Fruit fly (Drosophila melanogaster) whole organism, embryonic: ENCODE measurements around the gene pico.

ENCODE experiments used
- BtbVII ChIP-seq: fragments of 200-800 bp; sonication (Bioruptor generic); optimal IDR thresholded peaks from 3 replicates; lab custom pipeline; 2017; ENCODE audit warnings: missing biosample characterization, mild to moderate bottlenecking, missing genetic modification characterization
- CG10209 ChIP-seq: fragments of 200-800 bp; sonication (Bioruptor generic); optimal IDR thresholded peaks from 3 replicates; lab custom pipeline; 2017; ENCODE audit warnings: missing biosample characterization, mild to moderate bottlenecking, missing genetic modification characterization, missing genetic modification reagents
- CG10366 ChIP-seq: fragments of 200-800 bp; sonication (Bioruptor generic); IDR thresholded peaks from 2 replicates; pipeline ENCODE4 v1.3.6; 2022; ENCODE audit warnings: missing biosample characterization, missing genetic modification characterization
- CG11398 ChIP-seq: fragments of 200-800 bp; sonication (Bioruptor generic); optimal IDR thresholded peaks from 2 replicates; lab custom pipeline; 2016; ENCODE audit warnings: missing biosample characterization, missing genetic modification characterization
- CG11695 ChIP-seq: fragments of 200-800 bp; sonication (Bioruptor generic); IDR thresholded peaks from 3 replicates; pipeline ENCODE4 v1.3.6; 2022; ENCODE audit warnings: missing biosample characterization, missing genetic modification characterization
- CG11696 ChIP-seq: fragments of 200-800 bp; sonication (Bioruptor generic); IDR thresholded peaks from 2 replicates; pipeline ENCODE4 v1.3.6; 2022; ENCODE audit warnings: missing biosample characterization, missing genetic modification characterization
- CG12155 ChIP-seq: fragments of 200-800 bp; sonication (Bioruptor generic); optimal IDR thresholded peaks from 3 replicates; lab custom pipeline; 2016; ENCODE audit warnings: missing biosample characterization, missing genetic modification characterization
- CG15011 ChIP-seq: fragments of 200-800 bp; sonication (Bioruptor generic); optimal IDR thresholded peaks from 3 replicates; lab custom pipeline; 2018; ENCODE audit warnings: missing biosample characterization, mild to moderate bottlenecking, missing genetic modification characterization
- CG15601 ChIP-seq: fragments of 200-800 bp; sonication (Bioruptor generic); optimal IDR thresholded peaks from 3 replicates; lab custom pipeline; 2019; ENCODE audit warnings: missing biosample characterization, mild to moderate bottlenecking, missing genetic modification characterization, moderate library complexity
- CG16863 ChIP-seq: fragments of 200-800 bp; sonication (Bioruptor generic); optimal IDR thresholded peaks from 3 replicates; lab custom pipeline; 2016; ENCODE audit warnings: missing biosample characterization, missing genetic modification characterization
- CG2678 ChIP-seq: fragments of 200-800 bp; sonication (Bioruptor generic); optimal IDR thresholded peaks from 3 replicates; lab custom pipeline; 2019; ENCODE audit warnings: missing biosample characterization, mild to moderate bottlenecking, missing genetic modification characterization, moderate library complexity
- CG33213 ChIP-seq: fragments of 200-800 bp; sonication (Bioruptor generic); optimal IDR thresholded peaks from 3 replicates; lab custom pipeline; 2016; ENCODE audit warnings: missing biosample characterization, missing genetic modification characterization
- CG3726 ChIP-seq: fragments of 200-800 bp; sonication (Bioruptor generic); IDR thresholded peaks from 3 replicates; pipeline ENCODE4, ENCODE4 v1.3.6; 2022; ENCODE audit warnings: missing biosample characterization, missing genetic modification characterization
- CG3847 ChIP-seq: fragments of 200-800 bp; sonication (Bioruptor generic); IDR thresholded peaks from 2 replicates; pipeline ENCODE4 v1.3.6; 2022; ENCODE audit warnings: missing biosample characterization, missing genetic modification characterization
- CG3995 ChIP-seq: fragments of 200-800 bp; sonication (Bioruptor generic); optimal IDR thresholded peaks from 3 replicates; lab custom pipeline; 2016; ENCODE audit warnings: missing biosample characterization, missing genetic modification characterization
- CG4328 ChIP-seq: fragments of 200-800 bp; sonication (Bioruptor generic); optimal IDR thresholded peaks from 3 replicates; lab custom pipeline; 2017; ENCODE audit warnings: missing biosample characterization, missing genetic modification reagents, missing genetic modification characterization
- CG4360 ChIP-seq: fragments of 200-800 bp; sonication (Bioruptor generic); IDR thresholded peaks from 2 replicates; pipeline ENCODE4 v1.3.6; 2022; ENCODE audit warnings: missing biosample characterization, missing genetic modification characterization
- CG7745 ChIP-seq: fragments of 200-800 bp; sonication (Bioruptor generic); optimal IDR thresholded peaks from 2 replicates; lab custom pipeline; 2018; ENCODE audit warnings: missing biosample characterization, mild to moderate bottlenecking, missing genetic modification characterization, moderate library complexity
- CG8924 ChIP-seq: fragments of 200-800 bp; optimal IDR thresholded peaks from 3 replicates; lab custom pipeline; 2019; ENCODE audit warnings: missing biosample characterization, mild to moderate bottlenecking, missing genetic modification characterization, moderate library complexity
- Dad ChIP-seq: fragments of 200-800 bp; sonication (Bioruptor generic); optimal IDR thresholded peaks from 3 replicates; lab custom pipeline; 2016; ENCODE audit warnings: missing biosample characterization, missing genetic modification characterization
- Gsc ChIP-seq: fragments of 200-800 bp; sonication (Bioruptor generic); IDR thresholded peaks from 2 replicates; pipeline ENCODE4 v1.3.6; 2022; ENCODE audit warnings: missing biosample characterization, missing genetic modification characterization
- Hand ChIP-seq: fragments of 200-800 bp; sonication (Bioruptor generic); optimal IDR thresholded peaks from 2 replicates; lab custom pipeline; 2017; ENCODE audit warnings: mild to moderate bottlenecking, missing biosample characterization, missing genetic modification reagents, missing genetic modification characterization
- Hsf ChIP-seq: fragments of 200-800 bp; sonication (Bioruptor generic); optimal IDR thresholded peaks from 3 replicates; lab custom pipeline; 2016; ENCODE audit warnings: missing biosample characterization, missing genetic modification characterization
- Lpt ChIP-seq: fragments of >200 bp; optimal IDR thresholded peaks from 2 replicates; lab custom pipeline; 2018; ENCODE audit warnings: missing biosample characterization, missing genetic modification characterization
- MESR4 ChIP-seq: fragments of 200-800 bp; sonication (Bioruptor generic); optimal IDR thresholded peaks from 2 replicates; lab custom pipeline; 2018; ENCODE audit warnings: missing biosample characterization, mild to moderate bottlenecking, missing genetic modification characterization, moderate library complexity
- MTF-1 ChIP-seq: fragments of 200-800 bp; sonication (Bioruptor generic); optimal IDR thresholded peaks from 2 replicates; lab custom pipeline; 2018; ENCODE audit warnings: missing biosample characterization, mild to moderate bottlenecking, missing genetic modification characterization, borderline replicate concordance
- Nf-YA ChIP-seq: fragments of 200-800 bp; sonication (Bioruptor generic); IDR thresholded peaks from 2 replicates; pipeline ENCODE4 v1.3.6; 2022; ENCODE audit warnings: missing biosample characterization, missing genetic modification characterization
- Scr ChIP-seq: fragments of 200-800 bp; sonication (Bioruptor generic); IDR thresholded peaks from 2 replicates; pipeline ENCODE4 v1.3.6; 2022; ENCODE audit warnings: missing biosample characterization, missing genetic modification characterization; ENCODE audit not compliant: partially characterized antibody
- Xrp1 ChIP-seq: fragments of 200-800 bp; sonication (Bioruptor generic); IDR thresholded peaks from 2 replicates; pipeline ENCODE4 v1.3.6; 2022; ENCODE audit warnings: missing biosample characterization, missing genetic modification characterization
- amos ChIP-seq: fragments of 200-800 bp; sonication (Bioruptor generic); IDR thresholded peaks from 2 replicates; pipeline ENCODE4 v1.3.6; 2022; ENCODE audit warnings: missing biosample characterization, missing genetic modification characterization; ENCODE audit not compliant: partially characterized antibody
- ara ChIP-seq: fragments of 200-800 bp; sonication (Bioruptor generic); IDR thresholded peaks from 2 replicates; pipeline ENCODE4 v1.3.6; 2022; ENCODE audit warnings: missing biosample characterization, missing genetic modification characterization
- ash1 ChIP-seq: fragments of 200-800 bp; sonication (Bioruptor generic); optimal IDR thresholded peaks from 2 replicates; lab custom pipeline; 2018; ENCODE audit warnings: missing biosample characterization, mild to moderate bottlenecking, missing genetic modification characterization
- bsh ChIP-seq, 2 experiments: fragments of 200-800 bp; sonication (Bioruptor generic); optimal IDR thresholded peaks; 2 replicates each; lab custom pipeline; 2017 to 2018; ENCODE audit warnings: mild to moderate bottlenecking in 2 of 2, missing biosample characterization in 2 of 2, missing genetic modification characterization in 2 of 2, moderate library complexity in 1 of 2
- chif ChIP-seq, 2 experiments: fragments of 200-800 bp; sonication (Bioruptor generic); optimal IDR thresholded peaks; 3 replicates each; lab custom pipeline; 2016; ENCODE audit warnings: missing biosample characterization in 2 of 2, missing genetic modification characterization in 2 of 2
- fd102C ChIP-seq: fragments of 200-800 bp; sonication (Bioruptor generic); optimal IDR thresholded peaks from 2 replicates; lab custom pipeline; 2018; ENCODE audit warnings: missing biosample characterization, mild to moderate bottlenecking, missing genetic modification characterization, moderate library complexity
- gcm2 ChIP-seq: fragments of 200-800 bp; sonication (Bioruptor generic); optimal IDR thresholded peaks from 2 replicates; lab custom pipeline; 2016; ENCODE audit warnings: missing biosample characterization, missing genetic modification characterization
- ind ChIP-seq: fragments of 200-800 bp; sonication (Bioruptor generic); optimal IDR thresholded peaks from 3 replicates; lab custom pipeline; 2016; ENCODE audit warnings: missing biosample characterization, missing genetic modification characterization
- lov ChIP-seq, 2 experiments: fragments of 200-800 bp in 1 of 2; fragments of >200 bp in 1 of 2; sonication (Bioruptor generic) in 1 of 2; IDR thresholded peaks in 1 of 2; optimal IDR thresholded peaks in 1 of 2; 2 replicates in 1 of 2; 3 replicates in 1 of 2; pipeline versions ENCODE4 v1.3.6 to Lab custom; 2017 to 2022; ENCODE audit warnings: missing biosample characterization in 1 of 2, missing genetic modification characterization in 1 of 2
- mirr ChIP-seq: fragments of 200-800 bp; sonication (Bioruptor generic); optimal IDR thresholded peaks from 3 replicates; lab custom pipeline; 2018; ENCODE audit warnings: missing biosample characterization, mild to moderate bottlenecking, missing genetic modification characterization
- nerfin-1 ChIP-seq: fragments of 200-800 bp; sonication (Bioruptor generic); optimal IDR thresholded peaks from 3 replicates; lab custom pipeline; 2019; ENCODE audit warnings: missing biosample characterization, mild to moderate bottlenecking, missing genetic modification characterization, moderate library complexity
- odd ChIP-seq: fragments of 200-800 bp; sonication (Bioruptor generic); optimal IDR thresholded peaks from 2 replicates; lab custom pipeline; 2017; ENCODE audit warnings: missing biosample characterization, mild to moderate bottlenecking, missing genetic modification characterization
- pho ChIP-seq: fragments of 200-800 bp; sonication (Bioruptor generic); optimal IDR thresholded peaks from 2 replicates; lab custom pipeline; 2016; ENCODE audit warnings: missing biosample characterization, missing genetic modification characterization
- pita ChIP-seq: fragments of 200-800 bp; sonication (Bioruptor generic); optimal IDR thresholded peaks from 2 replicates; lab custom pipeline; 2017; ENCODE audit warnings: missing biosample characterization, mild to moderate bottlenecking, missing genetic modification characterization
- sd ChIP-seq: fragments of 200-800 bp; sonication (Bioruptor generic); optimal IDR thresholded peaks from 3 replicates; lab custom pipeline; 2018; ENCODE audit warnings: missing biosample characterization, mild to moderate bottlenecking, missing genetic modification characterization, moderate library complexity
- sens ChIP-seq: fragments of 200-800 bp; sonication (Bioruptor generic); peaks from one replicate; lab custom pipeline; 2016; ENCODE audit warnings: missing biosample characterization, missing genetic modification characterization
- sima ChIP-seq: fragments of 200-800 bp; sonication (Bioruptor generic); optimal IDR thresholded peaks from 2 replicates; lab custom pipeline; 2016; ENCODE audit warnings: missing biosample characterization, missing genetic modification characterization
- so ChIP-seq: fragments of 200-800 bp; sonication (Bioruptor generic); IDR thresholded peaks from 3 replicates; pipeline ENCODE4 v1.3.6; 2022; ENCODE audit warnings: missing biosample characterization, missing genetic modification characterization
- sug ChIP-seq: fragments of 200-800 bp; optimal IDR thresholded peaks from 2 replicates; lab custom pipeline; 2019; ENCODE audit warnings: missing biosample characterization, mild to moderate bottlenecking, missing genetic modification characterization, moderate library complexity
- tna ChIP-seq: fragments of 200-800 bp; sonication (Bioruptor generic); IDR thresholded peaks from 2 replicates; pipeline ENCODE4 v1.3.6; 2022; ENCODE audit warnings: missing biosample characterization, missing genetic modification characterization; ENCODE audit not compliant: partially characterized antibody

pico gene

DNA sequence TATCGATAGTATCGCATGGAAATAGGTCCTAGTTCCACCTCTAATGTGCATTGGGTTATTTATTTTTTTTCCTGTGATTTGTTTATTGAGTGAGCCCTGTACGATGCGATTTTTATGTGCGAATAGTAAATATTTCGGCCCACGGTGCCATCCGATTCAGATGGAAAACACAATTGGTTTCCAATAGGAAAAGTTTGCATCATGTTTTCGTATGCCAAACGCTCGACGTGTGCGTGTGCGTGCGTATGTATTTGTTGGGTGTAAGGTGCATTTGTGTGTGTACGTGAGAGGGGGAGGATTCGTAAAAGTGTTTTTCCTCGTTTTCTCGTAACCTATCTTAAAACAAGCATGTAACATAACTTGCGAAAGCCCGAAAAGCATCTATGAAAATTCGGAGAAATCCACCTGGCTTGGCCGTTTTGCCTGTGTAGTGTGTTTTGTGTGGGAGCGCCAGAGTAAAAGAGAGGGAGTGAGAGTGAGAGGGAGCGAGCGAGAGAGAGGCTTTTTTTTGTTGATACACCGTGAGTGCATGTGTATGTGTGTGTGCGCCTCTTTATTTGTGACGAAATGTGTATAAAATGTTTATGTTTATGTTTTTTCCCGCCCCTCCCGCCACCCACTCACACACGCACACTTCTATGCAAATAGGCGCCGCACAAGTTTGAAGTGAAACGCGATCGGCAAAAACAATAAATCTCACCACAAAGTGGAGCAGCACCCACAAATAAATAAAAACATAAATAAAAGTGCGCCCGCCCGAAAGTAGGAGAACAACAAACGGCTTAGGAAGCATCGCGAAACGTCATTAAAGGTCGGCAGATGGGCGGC lies 14.5 kb upstream of the pico start, which contains the start of gene Hers (continued):
- TF ChIP-seq amos (GFP tag; lab: Robert Waterston, UW): no peak
- no peak for TF ChIP-seq Dad (GFP tag; lab: Kevin White, UChicago)
- TF ChIP-seq ara (GFP tag; lab: Robert Waterston, UW): no peak
- TF ChIP-seq CG10366 (GFP tag; lab: Robert Waterston, UW): no peak
- TF ChIP-seq Lpt (GFP tag; lab: Kevin White, UChicago): no peak
- TF ChIP-seq nerfin-1: peak; percentile 5
- no peak for TF ChIP-seq Scr
- TF ChIP-seq pita: peak; percentile 24
- TF ChIP-seq sima (GFP tag; lab: Kevin White, UChicago): no peak
- TF ChIP-seq sens: peak; percentile 49
- TF ChIP-seq sug (tag; lab: Kevin White, UChicago): no peak
- no peak for TF ChIP-seq CG33213 (GFP tag; lab: Kevin White, UChicago)
- TF ChIP-seq Gsc (GFP tag; lab: Robert Waterston, UW): no peak
- TF ChIP-seq CG3995: no peak
- no peak for TF ChIP-seq CG10209 (GFP tag; lab: Kevin White, UChicago)
- TF ChIP-seq Nf-YA: no peak
- TF ChIP-seq ind: no peak
- TF ChIP-seq CG15601 (tag; lab: Kevin White, UChicago): no peak
- TF ChIP-seq CG16863 (GFP tag; lab: Kevin White, UChicago): no peak
- TF ChIP-seq CG4328 (GFP tag; lab: Kevin White, UChicago): no peak
- TF ChIP-seq gcm2 (GFP tag; lab: Kevin White, UChicago): no peak
- peak; percentile 80 for TF ChIP-seq MESR4
- TF ChIP-seq chif (GFP tag; optimal IDR thresholded peaks at IDR 0.05; lab: Kevin White, UChicago): no peak
- TF ChIP-seq CG11695 (GFP tag; lab: Robert Waterston, UW): no peak
- TF ChIP-seq mirr: no peak
- TF ChIP-seq CG3847: no peak
- TF ChIP-seq fd102C (GFP tag; lab: Kevin White, UChicago): no peak
- no peak for TF ChIP-seq pho
- TF ChIP-seq CG2678 (tag; lab: Kevin White, UChicago): no peak
- TF ChIP-seq CG11398 (GFP tag; lab: Kevin White, UChicago): no peak
- no peak for TF ChIP-seq CG11696 (GFP tag; lab: Robert Waterston, UW)
- TF ChIP-seq Hand (GFP tag; lab: Kevin White, UChicago): no peak
- no peak for TF ChIP-seq CG3726 (GFP tag; lab: Robert Waterston, UW)
- TF ChIP-seq bsh (GFP tag; optimal IDR thresholded peaks at IDR 0.05; lab: Kevin White, UChicago): no peak
- no peak for TF ChIP-seq lov (optimal IDR thresholded peaks at IDR 0.05; lab: Kevin White, UChicago)
- TF ChIP-seq lov (GFP tag; IDR thresholded peaks at IDR 0.05; lab: Robert Waterston, UW): no peak
- TF ChIP-seq CG8924 (tag; lab: Kevin White, UChicago): peak; percentile 5
- no peak for TF ChIP-seq BtbVII (GFP tag; lab: Kevin White, UChicago)
- TF ChIP-seq MTF-1: no peak
- peak; percentile 1 for TF ChIP-seq sd
- no peak for TF ChIP-seq CG12155
- no peak for TF ChIP-seq Xrp1 (GFP tag; lab: Robert Waterston, UW)
- no peak for TF ChIP-seq Hsf (GFP tag; lab: Kevin White, UChicago)
- TF ChIP-seq so (GFP tag; lab: Robert Waterston, UW): 0 out of 3 replicates have a peak, but pooled peaks have one; percentile 34
- TF ChIP-seq CG4360 (GFP tag; lab: Robert Waterston, UW): no peak
- TF ChIP-seq ash1 (GFP tag; lab: Kevin White, UChicago): no peak
- TF ChIP-seq CG15011: no peak
- no peak for TF ChIP-seq CG7745 (tag; lab: Kevin White, UChicago)
- no peak for TF ChIP-seq odd (GFP tag; lab: Kevin White, UChicago)
- no peak for TF ChIP-seq tna (GFP tag; lab: Robert Waterston, UW)
